Worm (Caenorhabditis elegans) whole organism, midembryonic: ENCODE measurements around the gene T26C12.2.

Experiments
- T22C8.4 ChIP-seq: fragments of 200-800 bp; sonication (Bioruptor generic); IDR thresholded peaks from 2 replicates; pipeline ENCODE4 v1.3.6; 2022; ENCODE audit warnings: missing genetic modification characterization, missing compliant biosample characterization
- cog-1 ChIP-seq: sonication (generic microtip); optimal IDR thresholded peaks from 2 replicates; lab custom pipeline; 2016; ENCODE audit warnings: missing genetic modification characterization, missing compliant biosample characterization
- flt-1 ChIP-seq: fragments of 200-800 bp; sonication (Bioruptor generic); IDR thresholded peaks from 2 replicates; pipeline ENCODE4 v1.3.6; 2022; ENCODE audit warnings: missing genetic modification characterization, missing compliant biosample characterization
- klf-2 ChIP-seq: fragments of 200-800 bp; sonication (Bioruptor generic); conservative IDR thresholded peaks from 2 replicates; pipeline ENCODE4 v1.3.6; 2022; ENCODE audit warnings: missing genetic modification reagents, missing genetic modification characterization, missing compliant biosample characterization
- med-1 ChIP-seq: sonication (generic microtip); optimal IDR thresholded peaks from 2 replicates; lab custom pipeline; 2017; ENCODE audit warnings: missing genetic modification characterization, mild to moderate bottlenecking, missing compliant biosample characterization, antibody characterized with exemption, missing genetic modification reagents; ENCODE audit not compliant: insufficient read depth
- ref-1 ChIP-seq: fragments of 200-800 bp; sonication (Bioruptor generic); conservative IDR thresholded peaks from 2 replicates; pipeline ENCODE4 v1.3.6; 2022; ENCODE audit warnings: missing genetic modification reagents, missing genetic modification characterization, missing compliant biosample characterization
- tab-1 ChIP-seq: fragments of 200-800 bp; sonication (Bioruptor generic); IDR thresholded peaks from 2 replicates; pipeline ENCODE4 v1.3.6; 2022; ENCODE audit warnings: missing genetic modification characterization, missing compliant biosample characterization
- ztf-23 ChIP-seq: fragments of 200-800 bp; sonication (Bioruptor generic); IDR thresholded peaks from 2 replicates; pipeline ENCODE4 v1.3.6; 2022; ENCODE audit warnings: missing genetic modification reagents, missing genetic modification characterization, missing compliant biosample characterization

- TF ChIP-seq flt-1 (no peak), klf-2 (GFP tag; lab: Robert Waterston, UW) (no peak), tab-1 (no peak), med-1 (no peak), ref-1 (GFP tag; lab: Robert Waterston, UW) (no peak), T22C8.4 (no peak), ztf-23 (GFP tag; lab: Robert Waterston, UW) (no peak), cog-1 (tag; lab: Kevin White, UChicago) (no peak)
These were observed 11.1 kb downstream of the T26C12.2 start, which contains the start of gene dmd-9 for ce11 chrIV:3254443-3254842.
